Fruit fly (Drosophila melanogaster) S2 (cell line): ENCODE results near the gene Usp14.

Experiments used
- CG8478 ChIP-seq: fragments of >200 bp; optimal IDR thresholded peaks from 2 replicates; lab custom pipeline; 2018
- CTCF ChIP-seq, 2 experiments: fragments of >200 bp; optimal IDR thresholded peaks; 2 replicates each; lab custom pipeline; 2018

- TF ChIP-seq CG8478 (lab: Kevin White, UChicago), result no peak
- TF ChIP-seq CTCF (optimal IDR thresholded peaks at IDR 0.05; lab: Kevin White, UChicago), result no peak
Measured at dm6 chr2L:10342471-10342870, 28.3 kb upstream of the Usp14 start, which contains the start of gene Sps2.
